Fruit fly (Drosophila melanogaster) whole organism, wandering third instar larva: ENCODE data around the gene CG3402.

Experiments
- Abd-B ChIP-seq: fragments of >200 bp; optimal IDR thresholded peaks from 2 replicates; lab custom pipeline; 2017; ENCODE audit warnings: missing biosample characterization, missing genetic modification characterization
- CG32264 ChIP-seq: fragments of 200-800 bp; sonication (Bioruptor generic); optimal IDR thresholded peaks from 2 replicates; lab custom pipeline; 2016; ENCODE audit warnings: missing biosample characterization, missing genetic modification characterization
- CG9705 ChIP-seq: fragments of 200-800 bp; sonication (Bioruptor generic); optimal IDR thresholded peaks from 2 replicates; lab custom pipeline; 2018; ENCODE audit warnings: missing biosample characterization, mild to moderate bottlenecking, missing genetic modification characterization
- CrebA ChIP-seq: fragments of 200-800 bp; sonication (Bioruptor generic); optimal IDR thresholded peaks from 2 replicates; lab custom pipeline; 2016; ENCODE audit warnings: missing biosample characterization, mild to moderate bottlenecking, missing genetic modification characterization, borderline replicate concordance
- Dfd ChIP-seq: fragments of >200 bp; optimal IDR thresholded peaks from 2 replicates; lab custom pipeline; 2017; ENCODE audit warnings: missing biosample characterization, missing genetic modification characterization
- Dif ChIP-seq: fragments of 200-275, 200-300 bp; sonication (Bioruptor generic); optimal IDR thresholded peaks from 2 replicates; lab custom pipeline; 2018; ENCODE audit warnings: missing biosample characterization, missing genetic modification characterization; ENCODE audit not compliant: partially characterized antibody
- GATAd ChIP-seq: sonication (Bioruptor generic); optimal IDR thresholded peaks from 2 replicates; lab custom pipeline; 2016; ENCODE audit warnings: missing biosample characterization, missing genetic modification characterization
- HLH106 ChIP-seq: fragments of 200-800 bp; optimal IDR thresholded peaks from 3 replicates; lab custom pipeline; 2019; ENCODE audit warnings: missing biosample characterization, mild to moderate bottlenecking, missing genetic modification characterization, moderate library complexity
- Hnf4 ChIP-seq: fragments of 200-800 bp; sonication (Bioruptor generic); optimal IDR thresholded peaks from 2 replicates; lab custom pipeline; 2016; ENCODE audit warnings: missing biosample characterization, mild to moderate bottlenecking, missing genetic modification characterization
- Hr78 ChIP-seq: fragments of >200 bp; optimal IDR thresholded peaks from 2 replicates; lab custom pipeline; 2017; ENCODE audit warnings: missing biosample characterization, missing genetic modification characterization
- Hr83 ChIP-seq: fragments of 200-300 bp; sonication (Bioruptor generic); optimal IDR thresholded peaks from 2 replicates; lab custom pipeline; 2016; ENCODE audit warnings: missing biosample characterization, mild to moderate bottlenecking, missing genetic modification characterization, moderate library complexity; ENCODE audit not compliant: poor library complexity, severe bottlenecking
- Myc ChIP-seq: fragments of >200 bp; optimal IDR thresholded peaks from 2 replicates; lab custom pipeline; 2017
- OdsH ChIP-seq: fragments of 200-800 bp; sonication (Bioruptor generic); optimal IDR thresholded peaks from 2 replicates; lab custom pipeline; 2016; ENCODE audit warnings: missing biosample characterization, mild to moderate bottlenecking, missing genetic modification characterization
- Rel ChIP-seq, 2 experiments: fragments of 200-800 bp; sonication (Bioruptor generic) in 1 of 2; optimal IDR thresholded peaks; 2 replicates in 1 of 2; 3 replicates in 1 of 2; lab custom pipeline; 2016 to 2019; ENCODE audit warnings: mild to moderate bottlenecking in 2 of 2, missing biosample characterization in 2 of 2, missing genetic modification characterization in 2 of 2, moderate library complexity in 1 of 2
- Vsx2 ChIP-seq: fragments of 200-300, 225-300 bp; sonication (Bioruptor generic); optimal IDR thresholded peaks from 2 replicates; lab custom pipeline; 2018; ENCODE audit warnings: missing biosample characterization, missing genetic modification characterization; ENCODE audit not compliant: partially characterized antibody
- br ChIP-seq: fragments of 200-800 bp; sonication (Bioruptor generic); optimal IDR thresholded peaks from 2 replicates; lab custom pipeline; 2016; ENCODE audit warnings: missing biosample characterization, missing genetic modification characterization
- brk ChIP-seq: fragments of 200-800 bp; sonication (Bioruptor generic); optimal IDR thresholded peaks from 2 replicates; lab custom pipeline; 2016; ENCODE audit warnings: missing biosample characterization, mild to moderate bottlenecking, missing genetic modification characterization
- dl ChIP-seq, 2 experiments: fragments of 175-275, 200-275 bp in 1 of 2; fragments of 200-275 bp in 1 of 2; sonication (Bioruptor generic); optimal IDR thresholded peaks; lab custom pipeline; 2018; ENCODE audit warnings: mild to moderate bottlenecking in 2 of 2, missing biosample characterization in 2 of 2, missing genetic modification characterization in 2 of 2, moderate library complexity in 2 of 2; ENCODE audit not compliant: partially characterized antibody in 2 of 2, insufficient read depth in 1 of 2
- dmrt93B ChIP-seq: fragments of 200-800 bp; sonication (Bioruptor generic); optimal IDR thresholded peaks from 2 replicates; lab custom pipeline; 2018; ENCODE audit warnings: missing biosample characterization, mild to moderate bottlenecking, missing genetic modification characterization
- dsf ChIP-seq: sonication (Bioruptor generic); optimal IDR thresholded peaks from 2 replicates; lab custom pipeline; 2016; ENCODE audit warnings: missing biosample characterization, missing genetic modification characterization, borderline replicate concordance
- foxo ChIP-seq, 2 experiments: fragments of 200-800 bp; sonication (Bioruptor generic); optimal IDR thresholded peaks; 2 replicates in 1 of 2; 3 replicates in 1 of 2; lab custom pipeline; 2016 to 2017; ENCODE audit warnings: missing biosample characterization in 2 of 2, missing genetic modification characterization in 2 of 2
- fru ChIP-seq: fragments of 200-800 bp; sonication (Bioruptor generic); optimal IDR thresholded peaks from 3 replicates; lab custom pipeline; 2016; ENCODE audit warnings: missing biosample characterization, mild to moderate bottlenecking, missing genetic modification characterization
- h ChIP-seq: fragments of 200-800 bp; sonication (Bioruptor generic); optimal IDR thresholded peaks from 3 replicates; lab custom pipeline; 2016; ENCODE audit warnings: missing biosample characterization, mild to moderate bottlenecking, missing genetic modification characterization
- lola ChIP-seq: fragments of >200 bp; optimal IDR thresholded peaks from 2 replicates; lab custom pipeline; 2017; ENCODE audit warnings: missing biosample characterization, missing genetic modification characterization
- pan ChIP-seq: fragments of >200 bp; optimal IDR thresholded peaks from 2 replicates; lab custom pipeline; 2017
- psq ChIP-seq: fragments of 200-800 bp; sonication (Bioruptor generic); optimal IDR thresholded peaks from 3 replicates; lab custom pipeline; 2017; ENCODE audit warnings: missing biosample characterization, mild to moderate bottlenecking, missing genetic modification characterization, moderate library complexity
- tai ChIP-seq: sonication (Bioruptor generic); optimal IDR thresholded peaks from 2 replicates; lab custom pipeline; 2016; ENCODE audit warnings: missing biosample characterization, missing genetic modification characterization
- usp ChIP-seq: fragments of >200 bp; optimal IDR thresholded peaks from 2 replicates; lab custom pipeline; 2017; ENCODE audit warnings: missing biosample characterization, missing genetic modification characterization
- woc ChIP-seq: sonication (Bioruptor generic); optimal IDR thresholded peaks from 2 replicates; lab custom pipeline; 2016; ENCODE audit warnings: missing biosample characterization, mild to moderate bottlenecking, missing genetic modification characterization

The CG3402 gene

DNA sequence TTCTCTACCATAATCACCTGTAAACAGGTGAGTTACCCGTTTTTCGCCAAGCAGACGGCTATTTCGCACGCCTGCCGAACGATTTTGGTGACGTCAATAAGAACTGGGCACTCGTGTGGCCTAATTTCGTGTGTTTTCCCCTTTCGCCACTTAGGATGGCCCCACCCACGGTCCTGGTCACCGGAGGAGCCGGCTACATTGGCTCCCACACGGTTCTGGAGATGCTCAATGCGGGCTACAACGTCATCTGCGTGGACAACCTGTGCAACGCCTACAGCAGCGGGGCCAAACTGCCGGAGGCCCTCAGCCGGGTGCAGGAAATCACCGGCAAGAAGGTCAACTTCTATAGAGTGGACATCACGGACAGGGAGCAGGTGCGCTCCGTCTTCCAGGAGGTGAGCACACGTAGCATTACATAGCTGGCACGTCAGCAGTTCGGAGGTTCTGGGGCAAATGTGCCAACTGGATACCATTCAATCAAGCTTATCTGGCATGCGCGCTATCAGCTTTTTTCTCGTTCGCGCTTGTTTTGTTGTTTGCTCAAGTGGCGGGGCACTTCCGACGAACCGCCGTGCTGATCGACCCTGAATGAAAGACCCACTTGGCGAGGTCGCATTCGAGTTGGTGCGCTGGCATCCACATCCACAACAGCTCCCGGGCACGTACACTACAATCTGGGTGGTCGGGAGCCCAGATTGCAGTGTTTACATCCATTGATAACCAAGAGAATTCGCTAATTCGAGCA lies 3.5 kb downstream of the CG3402 start:
- TF ChIP-seq psq (GFP tag; lab: Kevin White, UChicago), result no peak
- TF ChIP-seq woc (GFP tag; lab: Kevin White, UChicago), result no peak
- no peak for TF ChIP-seq GATAd (GFP tag; lab: Kevin White, UChicago)
- no peak for TF ChIP-seq Abd-B (GFP tag; lab: Kevin White, UChicago)
- TF ChIP-seq Vsx2 (GFP tag; lab: Kevin White, UChicago), result no peak
- TF ChIP-seq pan, result no peak
- no peak for TF ChIP-seq usp (GFP tag; lab: Kevin White, UChicago)
- TF ChIP-seq Hnf4 (GFP tag; lab: Kevin White, UChicago), result no peak
- no peak for TF ChIP-seq Rel (GFP tag; optimal IDR thresholded peaks at IDR 0.05; lab: Kevin White, UChicago)
- TF ChIP-seq Rel (tag; optimal IDR thresholded peaks at IDR 0.05; lab: Kevin White, UChicago), result no peak

DNA sequence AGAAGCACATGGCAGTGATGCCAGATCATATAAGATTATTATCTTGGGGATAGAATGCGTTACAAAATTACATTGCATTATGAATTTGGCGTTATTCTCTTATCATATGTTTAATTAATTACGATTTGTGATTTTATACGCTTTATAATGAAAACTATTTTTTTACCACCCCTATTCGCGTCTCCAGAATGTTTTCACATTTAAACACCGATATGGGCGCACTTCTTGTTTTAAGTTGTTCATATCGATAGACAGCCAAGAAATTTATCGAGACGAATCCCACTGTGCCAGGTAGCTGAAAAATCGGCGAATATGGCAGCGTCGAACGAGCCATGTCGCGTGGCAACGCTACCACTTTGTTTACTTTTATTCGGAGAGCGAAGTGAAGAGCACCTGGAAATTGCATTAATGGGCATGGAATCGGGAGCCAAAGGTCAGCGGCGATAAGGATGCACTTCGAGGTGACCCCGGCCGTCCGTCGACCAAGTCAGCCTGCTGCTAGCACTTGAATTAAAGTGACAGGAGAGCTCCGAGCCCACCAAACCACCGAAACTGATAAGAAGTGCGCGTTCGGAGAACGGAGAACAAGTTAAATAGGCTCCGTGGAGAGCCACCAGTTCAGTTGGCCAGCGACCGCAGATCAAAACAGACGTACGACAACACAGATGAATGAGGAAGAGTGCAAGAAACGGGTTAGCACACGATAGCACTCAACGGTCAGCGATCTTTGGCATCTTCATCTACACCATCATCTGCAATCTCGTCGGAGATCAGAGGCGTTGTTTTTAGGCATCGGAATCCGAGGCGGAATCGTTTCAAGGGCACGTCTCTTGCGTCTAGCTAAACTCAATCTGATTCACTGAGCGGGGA lies 4.3 kb downstream of the CG3402 start, which contains the start of gene Gale:
TSS of gene Gale (plus strand) at position 401 of the 870 bp plus-strand sequence.
- TF ChIP-seq HLH106 (tag; lab: Kevin White, UChicago), result no peak
- TF ChIP-seq Rel (GFP tag; optimal IDR thresholded peaks at IDR 0.05; lab: Kevin White, UChicago), result no peak
- TF ChIP-seq Rel (tag; optimal IDR thresholded peaks at IDR 0.05; lab: Kevin White, UChicago), result peak; percentile 93
- TF ChIP-seq br (GFP tag; lab: Kevin White, UChicago), result no peak
- no peak for TF ChIP-seq CG9705
- TF ChIP-seq Hr83 (GFP tag; lab: Kevin White, UChicago), result peak; percentile 28
- peak; percentile 25 for TF ChIP-seq Myc (lab: Kevin White, UChicago)
- no peak for TF ChIP-seq Hr78 (GFP tag; lab: Kevin White, UChicago)
- no peak for TF ChIP-seq fru (GFP tag; lab: Kevin White, UChicago)
- peak; percentile 68 for TF ChIP-seq Dif (GFP tag; lab: Kevin White, UChicago)
- TF ChIP-seq, all 38 proteins: peak for 4

DNA sequence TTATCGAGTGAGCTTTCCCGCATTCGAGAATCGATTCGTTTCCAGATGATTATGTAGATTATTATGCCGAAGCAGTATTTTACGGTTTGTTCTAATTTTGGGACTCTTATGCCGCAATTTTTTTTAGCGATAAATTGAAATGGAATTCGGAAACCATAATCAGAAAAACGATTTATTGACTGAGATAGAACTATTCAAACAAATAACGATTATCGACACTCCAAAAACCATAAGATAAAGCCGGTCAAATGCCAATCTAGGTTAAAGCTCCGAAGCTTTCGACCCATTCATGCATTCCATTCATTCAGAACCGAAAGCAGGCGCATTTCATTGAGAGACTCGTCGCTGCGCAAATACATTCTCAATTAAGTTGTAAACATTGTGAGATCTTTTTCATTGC lies 5.2 kb downstream of the CG3402 start:
- no peak for TF ChIP-seq CG32264 (GFP tag; lab: Kevin White, UChicago)
- TF ChIP-seq Dif (GFP tag; lab: Kevin White, UChicago), result no peak
- TF ChIP-seq dmrt93B (GFP tag; lab: Kevin White, UChicago), result no peak
- no peak for TF ChIP-seq brk
- TF ChIP-seq Dfd (GFP tag; lab: Kevin White, UChicago), result no peak
- TF ChIP-seq psq (GFP tag; lab: Kevin White, UChicago), result no peak
- no peak for TF ChIP-seq CrebA (GFP tag; lab: Kevin White, UChicago)
- TF ChIP-seq CG9705, result no peak
- no peak for TF ChIP-seq tai
- TF ChIP-seq OdsH, result no peak
- no peak for TF ChIP-seq HLH106 (tag; lab: Kevin White, UChicago)
- TF ChIP-seq h (GFP tag; lab: Kevin White, UChicago), result no peak
- TF ChIP-seq foxo (GFP tag; optimal IDR thresholded peaks at IDR 0.05; lab: Kevin White, UChicago), result no peak
- TF ChIP-seq lola, result no peak
- no peak for TF ChIP-seq dsf (GFP tag; lab: Kevin White, UChicago)

DNA sequence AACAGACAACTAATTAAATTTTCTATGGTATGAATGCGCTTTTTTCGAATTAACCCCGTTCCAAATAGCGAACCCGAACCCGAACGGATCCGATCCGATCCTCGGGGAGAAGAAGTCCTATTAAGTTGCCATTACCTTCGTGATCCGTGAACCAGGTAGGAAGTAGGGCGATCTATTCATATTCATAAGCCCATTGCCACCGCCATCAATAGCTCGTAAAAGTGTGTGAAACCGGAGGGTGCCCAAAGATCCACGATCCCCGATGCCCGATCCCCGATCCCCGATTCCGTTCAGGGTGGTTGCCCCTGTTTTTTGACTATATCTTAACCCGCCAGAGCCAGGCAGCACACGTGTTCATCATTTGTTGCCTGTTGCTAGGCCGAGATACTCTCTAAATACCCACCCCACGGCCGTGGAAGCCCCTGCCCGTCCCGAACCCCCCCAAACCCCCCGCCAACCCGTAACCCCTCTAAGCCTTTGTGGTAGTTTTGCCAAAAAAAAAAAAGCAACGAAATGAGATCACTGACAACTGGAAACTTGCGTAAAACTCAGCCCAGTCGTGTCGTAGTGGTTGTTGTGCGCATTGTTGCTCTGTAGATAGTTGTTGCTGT lies 7.2 kb downstream of the CG3402 start:
- TF ChIP-seq psq (GFP tag; lab: Kevin White, UChicago) (no peak), CrebA (GFP tag; lab: Kevin White, UChicago) (no peak), dl (GFP tag; optimal IDR thresholded peaks at IDR 0.05; lab: Kevin White, UChicago; ENCODE audit: insufficient read depth in 1 of 2, partially characterized antibody in 2 of 2) (no peak)
